Worm (Caenorhabditis elegans) whole organism, L1 larva: ENCODE results near the gene inx-3.

Experiments
- C04F5.9 ChIP-seq: sonication (generic microtip); optimal IDR thresholded peaks from 2 replicates; lab custom pipeline; 2016; ENCODE audit warnings: missing genetic modification characterization, missing compliant biosample characterization
- alr-1 ChIP-seq: fragments of 200-800 bp; sonication (Bioruptor generic); optimal IDR thresholded peaks from 2 replicates; lab custom pipeline; 2018; ENCODE audit warnings: borderline replicate concordance, mild to moderate bottlenecking, missing genetic modification characterization, missing compliant biosample characterization
- aly-2 ChIP-seq: fragments of 150-350 bp; optimal IDR thresholded peaks from 2 replicates; lab custom pipeline; 2014; ENCODE audit warnings: missing biosample characterization, missing genetic modification characterization
- blmp-1 ChIP-seq: fragments of 150-350 bp; optimal IDR thresholded peaks from 2 replicates; lab custom pipeline; 2014; ENCODE audit warnings: missing biosample characterization, missing genetic modification characterization
- ceh-8 ChIP-seq: fragments of 200-800 bp; sonication (Bioruptor generic); optimal IDR thresholded peaks from 2 replicates; lab custom pipeline; 2018; ENCODE audit warnings: mild to moderate bottlenecking, missing genetic modification characterization, moderate library complexity, missing compliant biosample characterization
- ceh-88 ChIP-seq: fragments of 200-800 bp; sonication (Bioruptor generic); IDR thresholded peaks from 2 replicates; pipeline ENCODE4 v1.3.6; 2022; ENCODE audit warnings: missing genetic modification characterization, missing compliant biosample characterization
- ceh-90 ChIP-seq: sonication (generic microtip); optimal IDR thresholded peaks from 2 replicates; lab custom pipeline; 2016; ENCODE audit warnings: missing genetic modification characterization, missing compliant biosample characterization
- dsc-1 ChIP-seq: sonication (generic microtip); optimal IDR thresholded peaks from 2 replicates; lab custom pipeline; 2016; ENCODE audit warnings: mild to moderate bottlenecking, missing genetic modification characterization, missing compliant biosample characterization
- efl-1 ChIP-seq, 4 experiments: fragments of 150-350 bp; optimal IDR thresholded peaks in 3 of 4; peaks in 1 of 4; 1 replicate in 1 of 4; 2 replicates in 3 of 4; lab custom pipeline; 2014; ENCODE audit warnings: missing biosample characterization in 2 of 4, missing genetic modification characterization in 2 of 4, missing genetic modification reagents in 2 of 4
- efl-3 ChIP-seq: fragments of 200-800 bp; sonication (Bioruptor generic); optimal IDR thresholded peaks from 2 replicates; lab custom pipeline; 2018; ENCODE audit warnings: mild to moderate bottlenecking, missing genetic modification characterization, missing compliant biosample characterization
- elt-2 ChIP-seq: sonication (generic microtip); optimal IDR thresholded peaks from 2 replicates; lab custom pipeline; 2016; ENCODE audit warnings: missing genetic modification characterization, mild to moderate bottlenecking, inconsistent platforms, missing compliant biosample characterization, missing genetic modification reagents
- elt-3 ChIP-seq, 6 experiments: fragments of 150-350 bp in 1 of 6; sonication (generic microtip); optimal IDR thresholded peaks; 2 replicates each; lab custom pipeline; 2017 to 2018; ENCODE audit warnings: missing biosample characterization in 6 of 6, missing genetic modification characterization in 6 of 6, inconsistent platforms in 1 of 6
- ets-5 ChIP-seq: fragments of 200-800 bp; sonication (Bioruptor generic); IDR thresholded peaks from 2 replicates; pipeline ENCODE4 v1.3.6; 2022; ENCODE audit warnings: missing genetic modification characterization, missing compliant biosample characterization
- fkh-10 ChIP-seq: sonication (generic microtip); optimal IDR thresholded peaks from 2 replicates; lab custom pipeline; 2017; ENCODE audit warnings: missing biosample characterization, missing genetic modification reagents, missing genetic modification characterization
- fos-1 ChIP-seq: fragments of 150-350 bp; optimal IDR thresholded peaks from 2 replicates; lab custom pipeline; 2014; ENCODE audit warnings: missing biosample characterization, missing genetic modification characterization
- grh-1 ChIP-seq: fragments of 200-800 bp; sonication (Bioruptor generic); IDR thresholded peaks from 2 replicates; pipeline ENCODE4 v1.3.6; 2022; ENCODE audit warnings: missing genetic modification reagents, missing genetic modification characterization, missing compliant biosample characterization
- hlh-17 ChIP-seq: fragments of 200-800 bp; sonication (Bioruptor generic); optimal IDR thresholded peaks from 2 replicates; lab custom pipeline; 2018; ENCODE audit warnings: missing genetic modification characterization, mild to moderate bottlenecking, missing compliant biosample characterization, moderate library complexity, borderline replicate concordance
- hpl-2 ChIP-seq: fragments of 150-350 bp; optimal IDR thresholded peaks from 2 replicates; lab custom pipeline; 2014; ENCODE audit warnings: missing biosample characterization, missing genetic modification reagents, missing genetic modification characterization
- lin-14 ChIP-seq: fragments of 200-800 bp; sonication (Bioruptor generic); optimal IDR thresholded peaks from 2 replicates; lab custom pipeline; 2018; ENCODE audit warnings: mild to moderate bottlenecking, missing genetic modification characterization, moderate library complexity, missing compliant biosample characterization
- lin-15B ChIP-seq: fragments of 150-350 bp; sonication (generic microtip); optimal IDR thresholded peaks from 3 replicates; lab custom pipeline; 2014; ENCODE audit warnings: missing biosample characterization, missing genetic modification characterization
- mab-9 ChIP-seq: fragments of 200-800 bp; sonication (Bioruptor generic); IDR thresholded peaks from 2 replicates; pipeline ENCODE4 v1.3.6; 2022; ENCODE audit warnings: missing genetic modification reagents, missing genetic modification characterization, missing compliant biosample characterization
- nhr-47 ChIP-seq: sonication (generic microtip); optimal IDR thresholded peaks from 2 replicates; lab custom pipeline; 2016; ENCODE audit warnings: mild to moderate bottlenecking, missing genetic modification characterization, moderate library complexity, missing compliant biosample characterization
- nhr-71 ChIP-seq: sonication (generic microtip); optimal IDR thresholded peaks from 2 replicates; lab custom pipeline; 2016; ENCODE audit warnings: mild to moderate bottlenecking, missing genetic modification characterization, moderate library complexity, missing compliant biosample characterization
- nhr-77 ChIP-seq: fragments of 150-350 bp; optimal IDR thresholded peaks from 2 replicates; lab custom pipeline; 2014; ENCODE audit warnings: missing biosample characterization, missing genetic modification characterization
- nhr-85 ChIP-seq: sonication (generic microtip); peaks from one replicate; lab custom pipeline; 2016; ENCODE audit warnings: missing genetic modification characterization, inconsistent platforms, missing compliant biosample characterization
- rnt-1 ChIP-seq: sonication (generic microtip); optimal IDR thresholded peaks from 2 replicates; lab custom pipeline; 2016; ENCODE audit warnings: mild to moderate bottlenecking, missing genetic modification characterization, moderate library complexity, missing compliant biosample characterization
- swsn-7 ChIP-seq: sonication (generic microtip); optimal IDR thresholded peaks from 2 replicates; lab custom pipeline; 2016; ENCODE audit warnings: missing genetic modification characterization, missing compliant biosample characterization
- tlp-1 ChIP-seq: fragments of 150-350 bp; optimal IDR thresholded peaks from 2 replicates; lab custom pipeline; 2014; ENCODE audit warnings: missing biosample characterization, missing genetic modification characterization
- unc-30 ChIP-seq: sonication (generic microtip); optimal IDR thresholded peaks from 2 replicates; lab custom pipeline; 2017; ENCODE audit warnings: missing biosample characterization, missing genetic modification characterization
- zip-4 ChIP-seq: fragments of 200-800 bp; sonication (Bioruptor generic); optimal IDR thresholded peaks from 2 replicates; lab custom pipeline; 2018; ENCODE audit warnings: mild to moderate bottlenecking, missing genetic modification characterization, moderate library complexity, missing compliant biosample characterization
- ztf-4 ChIP-seq: fragments of 150-350 bp; optimal IDR thresholded peaks from 2 replicates; lab custom pipeline; 2014; ENCODE audit warnings: missing biosample characterization, missing genetic modification characterization

Gene inx-3

ce11 chrX:5987910-5988309 is 8.0 kb upstream of the inx-3 start:
- TF ChIP-seq lin-14 (GFP tag; lab: Kevin White, UChicago): peak; percentile 53
- TF ChIP-seq ceh-88 (GFP tag; lab: Robert Waterston, UW): no peak
- TF ChIP-seq nhr-71: no peak
- no peak for TF ChIP-seq efl-3 (GFP tag; lab: Kevin White, UChicago)
- no peak for TF ChIP-seq fos-1
- TF ChIP-seq ceh-90: no peak
- TF ChIP-seq fkh-10 (GFP tag; lab: Kevin White, UChicago): peak; percentile 4
- no peak for TF ChIP-seq lin-15B
- no peak for TF ChIP-seq dsc-1

ce11 chrX:5992770-5993169 is 3.2 kb upstream of the inx-3 start, which contains the start of gene F22F4.5:
Gene F22F4.5 (minus strand): TSS chrX:5992870.
- TF ChIP-seq ceh-90: no peak
- no peak for TF ChIP-seq blmp-1
- no peak for TF ChIP-seq efl-1 (optimal IDR thresholded peaks at IDR 0.05; lab: Kevin White, UChicago)
- peak in 1 of 2 experiments; percentile 33 for TF ChIP-seq efl-1 (GFP tag; optimal IDR thresholded peaks at IDR 0.05 in 1 of 2; lab: Kevin White, UChicago)
- no peak for TF ChIP-seq mab-9 (GFP tag; lab: Robert Waterston, UW)

ce11 chrX:5994004-5994403 is 2.0 kb upstream of the inx-3 start:
- TF ChIP-seq rnt-1 (tag; lab: Kevin White, UChicago) (no peak), ceh-88 (GFP tag; lab: Robert Waterston, UW) (no peak), hlh-17 (GFP tag; lab: Kevin White, UChicago) (no peak), elt-2 (tag; lab: Kevin White, UChicago) (no peak), ztf-4 (tag; lab: Kevin White, UChicago) (no peak), elt-3 (tag; optimal IDR thresholded peaks at IDR 0.05; lab: Kevin White, UChicago) (no peak), ceh-8 (GFP tag; lab: Kevin White, UChicago) (no peak), fos-1 (no peak), aly-2 (tag; lab: Kevin White, UChicago) (no peak), zip-4 (GFP tag; lab: Kevin White, UChicago) (no peak)

ce11 chrX:5999103-5999554 is 3.2 kb downstream of the inx-3 start, which contains the start of gene F22F4.9:
Gene F22F4.9 (minus strand): TSS chrX:5999504.
- no peak for TF ChIP-seq nhr-85 (tag; lab: Kevin White, UChicago)
- no peak for TF ChIP-seq rnt-1 (tag; lab: Kevin White, UChicago)
- no peak for TF ChIP-seq aly-2 (tag; lab: Kevin White, UChicago)
- TF ChIP-seq tlp-1 (tag; lab: Kevin White, UChicago): no peak
- no peak for TF ChIP-seq efl-1 (optimal IDR thresholded peaks at IDR 0.05; lab: Kevin White, UChicago)
- no peak for TF ChIP-seq efl-1 (GFP tag; optimal IDR thresholded peaks at IDR 0.05 in 1 of 2; lab: Kevin White, UChicago)
- no peak for TF ChIP-seq nhr-77 (tag; lab: Kevin White, UChicago)
- TF ChIP-seq alr-1 (tag; lab: Kevin White, UChicago): no peak
- no peak for TF ChIP-seq unc-30 (tag; lab: Kevin White, UChicago)
- TF ChIP-seq C04F5.9 (tag; lab: Kevin White, UChicago): no peak
- no peak for TF ChIP-seq lin-14 (GFP tag; lab: Kevin White, UChicago)
- no peak for TF ChIP-seq hpl-2
- TF ChIP-seq swsn-7 (tag; lab: Kevin White, UChicago): no peak
- TF ChIP-seq ets-5: no peak
- TF ChIP-seq, all 84 proteins: peak for 0

- TF ChIP-seq fkh-10 (GFP tag; lab: Kevin White, UChicago): no peak
- no peak for TF ChIP-seq ceh-8 (GFP tag; lab: Kevin White, UChicago)
- no peak for TF ChIP-seq grh-1 (GFP tag; lab: Robert Waterston, UW)
- no peak for TF ChIP-seq lin-15B
- TF ChIP-seq nhr-47 (tag; lab: Kevin White, UChicago): no peak
These were observed 5.5 kb downstream of the inx-3 start, which contains the start of gene F22F4.4 for ce11 chrX:6001432-6001831. Gene F22F4.4 (minus strand): TSS chrX:6001532.
